Worm (Caenorhabditis elegans) whole organism, late embryonic: ENCODE results near the gene F09G8.10.

ENCODE experiments used
- C08G9.2 ChIP-seq: sonication (generic microtip); optimal IDR thresholded peaks from 2 replicates; lab custom pipeline; 2016; ENCODE audit warnings: mild to moderate bottlenecking, missing genetic modification characterization, moderate library complexity, missing compliant biosample characterization
- K02D7.2 ChIP-seq: sonication (generic microtip); optimal IDR thresholded peaks from 2 replicates; lab custom pipeline; 2017; ENCODE audit warnings: mild to moderate bottlenecking, missing genetic modification characterization, missing compliant biosample characterization
- ceh-18 ChIP-seq: sonication (generic microtip); optimal IDR thresholded peaks from 2 replicates; lab custom pipeline; 2016; ENCODE audit warnings: missing genetic modification characterization, missing compliant biosample characterization
- ceh-22 ChIP-seq: sonication (generic microtip); optimal IDR thresholded peaks from 2 replicates; lab custom pipeline; 2017; ENCODE audit warnings: missing biosample characterization, missing genetic modification characterization
- ceh-9 ChIP-seq: sonication (generic microtip); optimal IDR thresholded peaks from 2 replicates; lab custom pipeline; 2016; ENCODE audit warnings: mild to moderate bottlenecking, missing genetic modification characterization, inconsistent platforms, missing compliant biosample characterization
- dmd-4 ChIP-seq: sonication (generic microtip); optimal IDR thresholded peaks from 2 replicates; lab custom pipeline; 2016; ENCODE audit warnings: borderline replicate concordance, missing genetic modification characterization, missing compliant biosample characterization
- dve-1 ChIP-seq: sonication (generic microtip); optimal IDR thresholded peaks from 2 replicates; lab custom pipeline; 2017; ENCODE audit warnings: antibody characterized with exemption, mild to moderate bottlenecking, missing genetic modification characterization, missing compliant biosample characterization
- nfya-1 ChIP-seq: sonication (generic microtip); optimal IDR thresholded peaks from 2 replicates; lab custom pipeline; 2017; ENCODE audit warnings: missing genetic modification characterization, mild to moderate bottlenecking, missing compliant biosample characterization, antibody characterized with exemption, moderate library complexity
- sdc-2 ChIP-seq: sonication (generic microtip); optimal IDR thresholded peaks from 2 replicates; lab custom pipeline; 2016; ENCODE audit warnings: missing genotype, missing genetic modification characterization, missing compliant biosample characterization
- syd-9 ChIP-seq: sonication (generic microtip); optimal IDR thresholded peaks from 2 replicates; lab custom pipeline; 2016; ENCODE audit warnings: mild to moderate bottlenecking, missing genetic modification characterization, moderate library complexity, missing compliant biosample characterization
- tbx-2 ChIP-seq: sonication (generic microtip); optimal IDR thresholded peaks from 2 replicates; lab custom pipeline; 2016; ENCODE audit warnings: missing genetic modification characterization, missing compliant biosample characterization
- unc-42 ChIP-seq: sonication (generic microtip); optimal IDR thresholded peaks from 2 replicates; lab custom pipeline; 2016; ENCODE audit warnings: missing genotype, missing genetic modification characterization, missing compliant biosample characterization

DNA sequence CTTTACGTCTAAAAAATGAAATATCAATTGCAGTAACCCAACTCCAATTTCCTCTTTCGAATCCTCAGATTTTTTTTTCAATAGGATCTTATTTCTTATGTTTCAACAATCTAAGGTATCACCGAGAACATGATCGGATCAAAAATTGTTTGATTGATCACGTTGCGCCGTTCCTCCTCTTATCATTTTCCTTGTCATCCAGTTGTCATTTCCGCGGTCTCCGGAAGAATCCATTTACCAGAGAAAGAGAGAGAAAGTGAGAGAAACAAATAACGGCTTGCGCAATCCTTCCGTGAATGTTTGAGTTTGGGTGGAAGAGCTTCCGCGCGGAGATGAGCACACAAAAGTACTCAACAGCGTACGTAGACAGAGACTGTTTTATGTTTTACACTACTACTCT, 21.3 kb upstream of the F09G8.10 start:
- TF ChIP-seq tbx-2 (tag; lab: Kevin White, UChicago) (no peak), K02D7.2 (no peak), ceh-18 (tag; lab: Kevin White, UChicago) (no peak), dve-1 (tag; lab: Kevin White, UChicago) (no peak), nfya-1 (tag; lab: Kevin White, UChicago) (no peak), ceh-9 (no peak), C08G9.2 (tag; lab: Kevin White, UChicago) (no peak), ceh-22 (tag; lab: Kevin White, UChicago) (no peak), syd-9 (tag; lab: Kevin White, UChicago) (no peak), unc-42 (tag; lab: Kevin White, UChicago) (no peak), sdc-2 (tag; lab: Kevin White, UChicago) (no peak), dmd-4 (tag; lab: Kevin White, UChicago) (no peak)
